Fruit fly (Drosophila melanogaster) whole organism: ENCODE results near the gene Gad1.

Experiments
- Dll ChIP-seq: fragments of >200 bp; optimal IDR thresholded peaks from 2 replicates; lab custom pipeline; 2017
- psq ChIP-seq: fragments of >200 bp; optimal IDR thresholded peaks from 2 replicates; lab custom pipeline; 2017

dm6 chr3L:4046289-4046688, 42.3 kb downstream of the Gad1 start, which contains the start of gene CG1136:
- no peak for TF ChIP-seq Dll
- no peak for TF ChIP-seq psq (lab: Kevin White, UChicago)
